Fruit fly (Drosophila melanogaster) whole organism, embryonic: ENCODE data around the gene BCL7-like.
A peak's percentile ranks its signal among the peaks of the same experiment; 100 is the strongest.

Experiments
- Antp ChIP-seq: fragments of 200-800 bp; sonication (Bioruptor generic); optimal IDR thresholded peaks from 3 replicates; lab custom pipeline; 2016; ENCODE audit warnings: missing biosample characterization, missing genetic modification characterization
- Atf6 ChIP-seq: fragments of 200-800 bp; sonication (Bioruptor generic); IDR thresholded peaks from 2 replicates; pipeline ENCODE4 v1.3.6; 2022; ENCODE audit warnings: missing biosample characterization, missing genetic modification characterization
- B-H1 ChIP-seq: fragments of 200-800 bp; sonication (Bioruptor generic); IDR thresholded peaks from 3 replicates; pipeline ENCODE4 v1.3.6; 2022; ENCODE audit warnings: missing biosample characterization, missing genetic modification characterization
- BEAF-32 ChIP-seq: fragments of 200-800 bp; sonication (Bioruptor generic); optimal IDR thresholded peaks from 3 replicates; lab custom pipeline; 2017; ENCODE audit warnings: missing biosample characterization, missing genetic modification characterization, mild to moderate bottlenecking, moderate library complexity, missing genetic modification reagents
- C15 ChIP-seq: fragments of 200-800 bp; sonication (Bioruptor generic); IDR thresholded peaks from 3 replicates; pipeline ENCODE4 v1.3.6; 2022; ENCODE audit warnings: missing biosample characterization, missing genetic modification characterization
- CG10959 ChIP-seq: fragments of 200-800 bp; sonication (Bioruptor generic); IDR thresholded peaks from 2 replicates; pipeline ENCODE4 v1.3.6; 2022; ENCODE audit warnings: missing biosample characterization, missing genetic modification characterization
- CG12219 ChIP-seq: fragments of 200-800 bp; sonication (Bioruptor generic); optimal IDR thresholded peaks from 3 replicates; lab custom pipeline; 2018; ENCODE audit warnings: missing biosample characterization, mild to moderate bottlenecking, missing genetic modification characterization
- CG12391 ChIP-seq: fragments of 200-800 bp; sonication (Bioruptor generic); optimal IDR thresholded peaks from 3 replicates; lab custom pipeline; 2018; ENCODE audit warnings: missing biosample characterization, mild to moderate bottlenecking, missing genetic modification characterization, moderate library complexity
- CG12659 ChIP-seq: fragments of 200-800 bp; sonication (Bioruptor generic); optimal IDR thresholded peaks from 3 replicates; lab custom pipeline; 2017; ENCODE audit warnings: mild to moderate bottlenecking, missing biosample characterization, missing genetic modification reagents, missing genetic modification characterization
- CG12769 ChIP-seq: fragments of 200-800 bp; sonication (Bioruptor generic); optimal IDR thresholded peaks from 2 replicates; lab custom pipeline; 2019; ENCODE audit warnings: missing biosample characterization, mild to moderate bottlenecking, missing genetic modification characterization, moderate library complexity
- CG13624 ChIP-seq: fragments of 200-800 bp; sonication (Bioruptor generic); optimal IDR thresholded peaks from 2 replicates; lab custom pipeline; 2016; ENCODE audit warnings: missing biosample characterization, missing genetic modification characterization
- CG14860 ChIP-seq: fragments of 200-800 bp; sonication (Bioruptor generic); IDR thresholded peaks from 3 replicates; pipeline ENCODE4 v1.3.6; 2022; ENCODE audit warnings: missing biosample characterization, missing genetic modification characterization; ENCODE audit not compliant: partially characterized antibody
- CG15514 ChIP-seq: fragments of 200-800 bp; sonication (Bioruptor generic); optimal IDR thresholded peaks from 3 replicates; lab custom pipeline; 2017; ENCODE audit warnings: missing biosample characterization, missing genetic modification characterization, mild to moderate bottlenecking, moderate library complexity, missing genetic modification reagents
- CG16813 ChIP-seq: fragments of 200-800 bp; sonication (Bioruptor generic); IDR thresholded peaks from 3 replicates; pipeline ENCODE4 v1.3.6; 2022; ENCODE audit warnings: missing biosample characterization, missing genetic modification characterization; ENCODE audit not compliant: partially characterized antibody
- CG16863 ChIP-seq: fragments of 200-800 bp; sonication (Bioruptor generic); optimal IDR thresholded peaks from 3 replicates; lab custom pipeline; 2016; ENCODE audit warnings: missing biosample characterization, missing genetic modification characterization
- CG18619 ChIP-seq: fragments of 200-800 bp; sonication (Bioruptor generic); optimal IDR thresholded peaks from 3 replicates; lab custom pipeline; 2017; ENCODE audit warnings: missing biosample characterization, mild to moderate bottlenecking, missing genetic modification characterization
- CG2116 ChIP-seq: fragments of 200-800 bp; sonication (Bioruptor generic); optimal IDR thresholded peaks from 3 replicates; lab custom pipeline; 2018; ENCODE audit warnings: missing biosample characterization, mild to moderate bottlenecking, missing genetic modification characterization
- CG3163 ChIP-seq: fragments of 200-800 bp; sonication (Bioruptor generic); optimal IDR thresholded peaks from 3 replicates; lab custom pipeline; 2016; ENCODE audit warnings: missing biosample characterization, missing genetic modification characterization
- CG32772 ChIP-seq: fragments of 200-800 bp; sonication (Bioruptor generic); IDR thresholded peaks from 2 replicates; pipeline ENCODE4 v1.3.6; 2022; ENCODE audit warnings: missing biosample characterization, missing genetic modification characterization
- CG4617 ChIP-seq: fragments of 200-800 bp; sonication (Bioruptor generic); optimal IDR thresholded peaks from 3 replicates; lab custom pipeline; 2016; ENCODE audit warnings: missing biosample characterization, missing genetic modification characterization, borderline replicate concordance
- CG8388 ChIP-seq: fragments of 200-800 bp; sonication (Bioruptor generic); optimal IDR thresholded peaks from 2 replicates; lab custom pipeline; 2019; ENCODE audit warnings: missing biosample characterization, mild to moderate bottlenecking, missing genetic modification characterization, moderate library complexity
- D19B ChIP-seq: fragments of 200-800 bp; sonication (Bioruptor generic); optimal IDR thresholded peaks from 2 replicates; lab custom pipeline; 2017; ENCODE audit warnings: missing biosample characterization, mild to moderate bottlenecking, missing genetic modification characterization
- E2f2 ChIP-seq: fragments of 200-800 bp; sonication (Bioruptor generic); IDR thresholded peaks from 2 replicates; pipeline ENCODE4 v1.3.6; 2022; ENCODE audit warnings: missing biosample characterization, missing genetic modification characterization
- HLH4C ChIP-seq: fragments of 200-800 bp; sonication (Bioruptor generic); IDR thresholded peaks from 3 replicates; pipeline ENCODE4 v1.3.6; 2022; ENCODE audit warnings: missing biosample characterization, missing genetic modification characterization; ENCODE audit not compliant: partially characterized antibody
- HLH54F ChIP-seq: fragments of 200-800 bp; sonication (Bioruptor generic); optimal IDR thresholded peaks from 3 replicates; lab custom pipeline; 2016; ENCODE audit warnings: missing biosample characterization, missing genetic modification characterization
- Jarid2 ChIP-seq: fragments of 200-800 bp; sonication (Bioruptor generic); optimal IDR thresholded peaks from 3 replicates; lab custom pipeline; 2017; ENCODE audit warnings: mild to moderate bottlenecking, missing biosample characterization, missing genetic modification reagents, missing genetic modification characterization
- NC2β ChIP-seq: fragments of 200-800 bp; sonication (Bioruptor generic); optimal IDR thresholded peaks from 2 replicates; lab custom pipeline; 2016; ENCODE audit warnings: missing biosample characterization, missing genetic modification characterization
- Nf-YB ChIP-seq: fragments of 200-800 bp; sonication (Bioruptor generic); optimal IDR thresholded peaks from 3 replicates; lab custom pipeline; 2019; ENCODE audit warnings: missing biosample characterization, mild to moderate bottlenecking, missing genetic modification characterization, moderate library complexity
- Pdp1 ChIP-seq, 2 experiments: fragments of 200-800 bp; sonication (Bioruptor generic); optimal IDR thresholded peaks; 3 replicates each; lab custom pipeline; 2016; ENCODE audit warnings: missing biosample characterization in 2 of 2, missing genetic modification characterization in 2 of 2, mild to moderate bottlenecking in 1 of 2, moderate library complexity in 1 of 2
- chinmo ChIP-seq: fragments of 200-800 bp; sonication (Bioruptor generic); IDR thresholded peaks from 4 replicates; pipeline ENCODE4 v1.3.6; 2022; ENCODE audit warnings: missing biosample characterization, missing genetic modification characterization; ENCODE audit not compliant: partially characterized antibody
- dysf ChIP-seq: fragments of 200-800 bp; sonication (Bioruptor generic); IDR thresholded peaks from 3 replicates; pipeline ENCODE4 v1.3.6; 2022; ENCODE audit warnings: missing biosample characterization, missing genetic modification characterization
- esg ChIP-seq: fragments of 200-800 bp; sonication (Bioruptor generic); conservative IDR thresholded peaks from 2 replicates; pipeline ENCODE4 v1.3.6; 2022; ENCODE audit warnings: missing biosample characterization, missing genetic modification characterization
- exex ChIP-seq: fragments of 200-800 bp; sonication (Bioruptor generic); optimal IDR thresholded peaks from 4 replicates; lab custom pipeline; 2018; ENCODE audit warnings: missing biosample characterization, mild to moderate bottlenecking, missing genetic modification characterization, moderate library complexity
- eyg ChIP-seq: fragments of 200-800 bp; sonication (Bioruptor generic); optimal IDR thresholded peaks from 3 replicates; lab custom pipeline; 2016; ENCODE audit warnings: missing biosample characterization, missing genetic modification characterization
- gfzf ChIP-seq: fragments of 200-800 bp; sonication (Bioruptor generic); optimal IDR thresholded peaks from 2 replicates; lab custom pipeline; 2016; ENCODE audit warnings: missing biosample characterization, mild to moderate bottlenecking, missing genetic modification characterization, moderate library complexity
- gro ChIP-seq: fragments of 200-800 bp; sonication (Bioruptor generic); optimal IDR thresholded peaks from 2 replicates; lab custom pipeline; 2016; ENCODE audit warnings: missing biosample characterization, missing genetic modification characterization
- gsb-n ChIP-seq: fragments of 200-800 bp; sonication (Bioruptor generic); optimal IDR thresholded peaks from 3 replicates; lab custom pipeline; 2018; ENCODE audit warnings: missing biosample characterization, mild to moderate bottlenecking, missing genetic modification characterization
- hkb ChIP-seq, 2 experiments: fragments of 200-800 bp in 1 of 2; fragments of >200 bp in 1 of 2; sonication (Bioruptor generic) in 1 of 2; IDR thresholded peaks in 1 of 2; optimal IDR thresholded peaks in 1 of 2; 2 replicates each; pipeline versions ENCODE4 v1.3.6 to Lab custom; 2017 to 2022; ENCODE audit warnings: missing biosample characterization in 1 of 2, missing genetic modification characterization in 1 of 2
- knrl ChIP-seq: fragments of 200-800 bp; sonication (Bioruptor generic); IDR thresholded peaks from 3 replicates; pipeline ENCODE4 v1.3.6; 2022; ENCODE audit warnings: missing biosample characterization, missing genetic modification characterization; ENCODE audit not compliant: partially characterized antibody
- lmd ChIP-seq: fragments of 200-800 bp; sonication (Bioruptor generic); IDR thresholded peaks from 2 replicates; pipeline ENCODE4 v1.3.6; 2022; ENCODE audit warnings: missing biosample characterization, missing genetic modification characterization
- nmo ChIP-seq: fragments of 200-800 bp; sonication (Bioruptor generic); optimal IDR thresholded peaks from 2 replicates; lab custom pipeline; 2018; ENCODE audit warnings: missing biosample characterization, mild to moderate bottlenecking, missing genetic modification characterization, moderate library complexity
- odd ChIP-seq: fragments of 200-800 bp; sonication (Bioruptor generic); optimal IDR thresholded peaks from 2 replicates; lab custom pipeline; 2017; ENCODE audit warnings: missing biosample characterization, mild to moderate bottlenecking, missing genetic modification characterization
- pho ChIP-seq: fragments of 200-800 bp; sonication (Bioruptor generic); optimal IDR thresholded peaks from 2 replicates; lab custom pipeline; 2016; ENCODE audit warnings: missing biosample characterization, missing genetic modification characterization
- pzg ChIP-seq: fragments of 200-800 bp; sonication (Bioruptor generic); optimal IDR thresholded peaks from 3 replicates; lab custom pipeline; 2018; ENCODE audit warnings: missing biosample characterization, mild to moderate bottlenecking, missing genetic modification characterization, moderate library complexity
- schlank ChIP-seq: fragments of 200-800 bp; sonication (Bioruptor generic); optimal IDR thresholded peaks from 2 replicates; lab custom pipeline; 2018; ENCODE audit warnings: missing biosample characterization, mild to moderate bottlenecking, missing genetic modification characterization
- stwl ChIP-seq: fragments of 200-800 bp; sonication (Bioruptor generic); optimal IDR thresholded peaks from 3 replicates; lab custom pipeline; 2018; ENCODE audit warnings: missing biosample characterization, mild to moderate bottlenecking, missing genetic modification characterization, moderate library complexity
- trem ChIP-seq: fragments of 200-800 bp; optimal IDR thresholded peaks from 3 replicates; lab custom pipeline; 2019; ENCODE audit warnings: missing biosample characterization, mild to moderate bottlenecking, missing genetic modification characterization, moderate library complexity
- vvl ChIP-seq: fragments of 200-800 bp; sonication (Bioruptor generic); IDR thresholded peaks from 2 replicates; pipeline ENCODE4 v1.3.6; 2022; ENCODE audit warnings: missing biosample characterization, missing genetic modification characterization
- zfh2 ChIP-seq: fragments of 200-800 bp; sonication (Bioruptor generic); optimal IDR thresholded peaks from 2 replicates; lab custom pipeline; 2016; ENCODE audit warnings: missing biosample characterization, missing genetic modification characterization

BCL7-like gene

dm6 chrX:9319140-9319539 lies 37.3 kb upstream of the BCL7-like start, which contains the start of the genes c12.1 and c12.2 (continued):
- TF ChIP-seq CG4617 (GFP tag; lab: Kevin White, UChicago) (peak; percentile 92), exex (tag; lab: Kevin White, UChicago) (no peak), Pdp1 (GFP tag; optimal IDR thresholded peaks at IDR 0.05; lab: Kevin White, UChicago) (peak in 1 of 2 experiments; percentile 36), HLH4C (GFP tag; lab: Robert Waterston, UW) (peak; percentile 41; the same call in 1 of the 3 replicates), knrl (peak; percentile 44; the same call in 1 of the 3 replicates), pho (no peak), gfzf (GFP tag; lab: Kevin White, UChicago) (peak; percentile 75), chinmo (GFP tag; lab: Robert Waterston, UW) (0 out of 4 replicates have a peak, but pooled peaks have one; percentile 10), B-H1 (GFP tag; lab: Robert Waterston, UW) (no peak), CG18619 (GFP tag; lab: Kevin White, UChicago) (no peak), CG16813 (GFP tag; lab: Robert Waterston, UW) (peak; percentile 54; the same call in 2 of the 3 replicates), CG2116 (peak; percentile 66), NC2β (GFP tag; lab: Kevin White, UChicago) (peak; percentile 32), CG12391 (tag; lab: Kevin White, UChicago) (peak; percentile 1), CG15514 (GFP tag; lab: Kevin White, UChicago) (peak; percentile 75), odd (GFP tag; lab: Kevin White, UChicago) (no peak), D19B (GFP tag; lab: Kevin White, UChicago) (no peak), Antp (no peak), CG10959 (no peak), CG13624 (GFP tag; lab: Kevin White, UChicago) (peak; percentile 76), CG3163 (GFP tag; lab: Kevin White, UChicago) (peak; percentile 27), CG12219 (no peak), E2f2 (GFP tag; lab: Robert Waterston, UW) (peak; percentile 67), dysf (GFP tag; lab: Robert Waterston, UW) (peak; percentile 31; the same call in 1 of the 3 replicates), eyg (GFP tag; lab: Kevin White, UChicago) (no peak), trem (tag; lab: Kevin White, UChicago) (peak; percentile 74), CG32772 (GFP tag; lab: Robert Waterston, UW) (no peak), zfh2 (no peak), CG12769 (tag; lab: Kevin White, UChicago) (no peak), CG14860 (GFP tag; lab: Robert Waterston, UW) (peak; percentile 60), pzg (GFP tag; lab: Kevin White, UChicago) (peak; percentile 97), Jarid2 (GFP tag; lab: Kevin White, UChicago) (peak; percentile 30), Nf-YB (GFP tag; lab: Kevin White, UChicago) (peak; percentile 6), CG16863 (GFP tag; lab: Kevin White, UChicago) (no peak), stwl (tag; lab: Kevin White, UChicago) (peak; percentile 74), CG8388 (GFP tag; lab: Kevin White, UChicago) (no peak), lmd (0 out of 2 replicates have a peak, but pooled peaks have one; percentile 19), C15 (GFP tag; lab: Robert Waterston, UW) (no peak), gro (GFP tag; lab: Kevin White, UChicago) (peak; percentile 17), Atf6 (GFP tag; lab: Robert Waterston, UW) (no peak), BEAF-32 (GFP tag; lab: Kevin White, UChicago) (peak; percentile 67), schlank (tag; lab: Kevin White, UChicago) (no peak), gsb-n (tag; lab: Kevin White, UChicago) (no peak), hkb (optimal IDR thresholded peaks at IDR 0.05; lab: Kevin White, UChicago) (peak; percentile 32), hkb (GFP tag; IDR thresholded peaks at IDR 0.05; lab: Robert Waterston, UW) (no peak), CG12659 (GFP tag; lab: Kevin White, UChicago) (peak; percentile 43), esg (GFP tag; lab: Robert Waterston, UW) (no peak), nmo (GFP tag; lab: Kevin White, UChicago) (peak; percentile 49), vvl (GFP tag; lab: Robert Waterston, UW) (0 out of 2 replicates have a peak, but pooled peaks have one; percentile 6), HLH54F (no peak)
